Worm (Caenorhabditis elegans) whole organism, late embryonic: ENCODE measurements around the gene pcs-1.
A peak's percentile ranks its signal among the peaks of the same experiment; 100 is the strongest.
"Not testable (repeated sequence)": the region's sequence is repeated elsewhere in the genome, so short reads cannot be mapped to it uniquely, and the experiment has no call there.

Experiments used
- C08G9.2 ChIP-seq: sonication (generic microtip); optimal IDR thresholded peaks from 2 replicates; lab custom pipeline; 2016; ENCODE audit warnings: mild to moderate bottlenecking, missing genetic modification characterization, moderate library complexity, missing compliant biosample characterization
- T23F11.4 ChIP-seq: fragments of 200-800 bp; sonication (Bioruptor generic); optimal IDR thresholded peaks from 2 replicates; lab custom pipeline; 2018; ENCODE audit warnings: mild to moderate bottlenecking, missing genetic modification characterization, missing compliant biosample characterization
- Y22D7AL.16 ChIP-seq: sonication (generic microtip); optimal IDR thresholded peaks from 2 replicates; lab custom pipeline; 2016; ENCODE audit warnings: missing genetic modification characterization, missing compliant biosample characterization
- ahr-1 ChIP-seq: sonication (generic microtip); optimal IDR thresholded peaks from 2 replicates; lab custom pipeline; 2016; ENCODE audit warnings: missing genetic modification characterization, missing compliant biosample characterization
- ama-1 ChIP-seq: fragments of 150-350 bp; optimal IDR thresholded peaks from 2 replicates; lab custom pipeline; 2014
- ceh-2 ChIP-seq: sonication (generic microtip); optimal IDR thresholded peaks from 2 replicates; lab custom pipeline; 2016; ENCODE audit warnings: missing genotype, missing genetic modification characterization, missing compliant biosample characterization
- ceh-24 ChIP-seq: sonication (generic microtip); optimal IDR thresholded peaks from 2 replicates; lab custom pipeline; 2016; ENCODE audit warnings: mild to moderate bottlenecking, missing genetic modification characterization, missing compliant biosample characterization
- ceh-30 ChIP-seq: fragments of 150-350 bp; optimal IDR thresholded peaks from 2 replicates; lab custom pipeline; 2014; ENCODE audit warnings: missing biosample characterization, missing genetic modification characterization
- ceh-34 ChIP-seq: sonication (generic microtip); optimal IDR thresholded peaks from 2 replicates; lab custom pipeline; 2016; ENCODE audit warnings: mild to moderate bottlenecking, missing genetic modification characterization, missing compliant biosample characterization
- ceh-6 ChIP-seq: fragments of 200-800 bp; sonication (Bioruptor generic); optimal IDR thresholded peaks from 2 replicates; lab custom pipeline; 2018; ENCODE audit warnings: mild to moderate bottlenecking, missing genetic modification characterization, missing compliant biosample characterization
- dve-1 ChIP-seq: sonication (generic microtip); optimal IDR thresholded peaks from 2 replicates; lab custom pipeline; 2017; ENCODE audit warnings: antibody characterized with exemption, mild to moderate bottlenecking, missing genetic modification characterization, missing compliant biosample characterization
- elt-2 ChIP-seq: sonication (generic microtip); optimal IDR thresholded peaks from 2 replicates; lab custom pipeline; 2016; ENCODE audit warnings: missing genetic modification reagents, missing genetic modification characterization, missing compliant biosample characterization
- elt-4 ChIP-seq: sonication (generic microtip); optimal IDR thresholded peaks from 2 replicates; lab custom pipeline; 2016; ENCODE audit warnings: missing genetic modification characterization, missing compliant biosample characterization
- ets-4 ChIP-seq: sonication (generic microtip); optimal IDR thresholded peaks from 2 replicates; lab custom pipeline; 2016; ENCODE audit warnings: missing genetic modification characterization, missing compliant biosample characterization
- eyg-1 ChIP-seq: sonication (generic microtip); optimal IDR thresholded peaks from 2 replicates; lab custom pipeline; 2016; ENCODE audit warnings: missing genotype, missing genetic modification characterization, missing compliant biosample characterization
- fax-1 ChIP-seq: sonication (generic microtip); optimal IDR thresholded peaks from 2 replicates; lab custom pipeline; 2016; ENCODE audit warnings: missing genotype, missing genetic modification characterization, missing compliant biosample characterization
- fkh-6 ChIP-seq: sonication (generic microtip); optimal IDR thresholded peaks from 2 replicates; lab custom pipeline; 2016; ENCODE audit warnings: missing genetic modification characterization, missing compliant biosample characterization
- gmeb-2 ChIP-seq: sonication (generic microtip); optimal IDR thresholded peaks from 2 replicates; lab custom pipeline; 2016; ENCODE audit warnings: missing genetic modification characterization, inconsistent platforms, missing compliant biosample characterization
- hlh-13 ChIP-seq: fragments of 200-800 bp; sonication (Bioruptor generic); optimal IDR thresholded peaks from 2 replicates; lab custom pipeline; 2018; ENCODE audit warnings: mild to moderate bottlenecking, missing genetic modification characterization, missing compliant biosample characterization
- hlh-30 ChIP-seq: sonication (generic microtip); optimal IDR thresholded peaks from 2 replicates; lab custom pipeline; 2017; ENCODE audit warnings: antibody characterized with exemption, missing genetic modification characterization, missing compliant biosample characterization; ENCODE audit not compliant: insufficient read depth
- hlh-8 ChIP-seq: sonication (generic microtip); optimal IDR thresholded peaks from 2 replicates; lab custom pipeline; 2016; ENCODE audit warnings: missing genotype, missing genetic modification characterization, missing compliant biosample characterization
- lin-11 ChIP-seq: fragments of 200-800 bp; sonication (Bioruptor generic); optimal IDR thresholded peaks from 2 replicates; lab custom pipeline; 2018; ENCODE audit warnings: mild to moderate bottlenecking, missing genetic modification characterization, missing compliant biosample characterization
- mec-3 ChIP-seq: sonication (generic microtip); optimal IDR thresholded peaks from 2 replicates; lab custom pipeline; 2016; ENCODE audit warnings: borderline replicate concordance, missing genetic modification characterization, missing compliant biosample characterization
- nfya-1 ChIP-seq: sonication (generic microtip); optimal IDR thresholded peaks from 2 replicates; lab custom pipeline; 2017; ENCODE audit warnings: missing genetic modification characterization, mild to moderate bottlenecking, missing compliant biosample characterization, antibody characterized with exemption, moderate library complexity
- npax-4 ChIP-seq: sonication (generic microtip); optimal IDR thresholded peaks from 2 replicates; lab custom pipeline; 2016; ENCODE audit warnings: missing genetic modification characterization, missing compliant biosample characterization
- pag-3 ChIP-seq: sonication (generic microtip); optimal IDR thresholded peaks from 2 replicates; lab custom pipeline; 2016; ENCODE audit warnings: missing compliant biosample characterization, missing genetic modification characterization, borderline replicate concordance
- pha-4 ChIP-seq: fragments of 150-350 bp; optimal IDR thresholded peaks from 2 replicates; lab custom pipeline; 2018; ENCODE audit warnings: missing biosample characterization, missing genetic modification reagents, missing genetic modification characterization
- pros-1 ChIP-seq: fragments of 150-350 bp; optimal IDR thresholded peaks from 2 replicates; lab custom pipeline; 2014; ENCODE audit warnings: missing biosample characterization, missing genetic modification reagents, missing genetic modification characterization
- ref-2 ChIP-seq: sonication (generic microtip); optimal IDR thresholded peaks from 2 replicates; lab custom pipeline; 2016; ENCODE audit warnings: missing genetic modification characterization, missing compliant biosample characterization
- rnt-1 ChIP-seq: sonication (generic microtip); optimal IDR thresholded peaks from 2 replicates; lab custom pipeline; 2016; ENCODE audit warnings: missing genetic modification characterization, missing compliant biosample characterization
- sox-2 ChIP-seq: fragments of 200-800 bp; sonication (Bioruptor generic); IDR thresholded peaks from 2 replicates; pipeline ENCODE4 v1.3.6; 2022; ENCODE audit warnings: missing genetic modification reagents, missing genetic modification characterization, missing compliant biosample characterization
- sox-4 ChIP-seq: sonication (generic microtip); optimal IDR thresholded peaks from 2 replicates; lab custom pipeline; 2017; ENCODE audit warnings: mild to moderate bottlenecking, missing genetic modification characterization, inconsistent platforms, missing compliant biosample characterization
- tbx-2 ChIP-seq: sonication (generic microtip); optimal IDR thresholded peaks from 2 replicates; lab custom pipeline; 2016; ENCODE audit warnings: missing genetic modification characterization, missing compliant biosample characterization
- ttx-3 ChIP-seq: sonication (generic microtip); optimal IDR thresholded peaks from 2 replicates; lab custom pipeline; 2016; ENCODE audit warnings: missing genetic modification reagents, missing genetic modification characterization, missing compliant biosample characterization
- unc-3 ChIP-seq, 2 experiments: fragments of 200-800 bp in 1 of 2; sonication (Bioruptor generic) in 1 of 2; sonication (generic microtip) in 1 of 2; conservative IDR thresholded peaks in 1 of 2; optimal IDR thresholded peaks in 1 of 2; 2 replicates each; pipeline versions ENCODE4 v1.3.6 to Lab custom; 2016 to 2022; ENCODE audit warnings: missing compliant biosample characterization in 2 of 2, missing genetic modification characterization in 2 of 2, missing genetic modification reagents in 1 of 2
- unc-42 ChIP-seq: sonication (generic microtip); optimal IDR thresholded peaks from 2 replicates; lab custom pipeline; 2016; ENCODE audit warnings: missing genotype, missing genetic modification characterization, missing compliant biosample characterization
- unc-55 ChIP-seq: sonication (generic microtip); optimal IDR thresholded peaks from 2 replicates; lab custom pipeline; 2017; ENCODE audit warnings: missing biosample characterization, missing genetic modification reagents, missing genetic modification characterization
- zip-5 ChIP-seq: sonication (generic microtip); optimal IDR thresholded peaks from 2 replicates; lab custom pipeline; 2016; ENCODE audit warnings: missing genetic modification characterization, missing compliant biosample characterization
- ztf-16 ChIP-seq: sonication (generic microtip); optimal IDR thresholded peaks from 2 replicates; lab custom pipeline; 2017; ENCODE audit warnings: missing genetic modification characterization, missing compliant biosample characterization

Gene pcs-1

ce11 chrII:11556338-11556737 is 21.2 kb downstream of the pcs-1 start, which contains the start of gene F54D5.17:
TSS of gene F54D5.17 (plus strand) at chrII:11556638.
- TF ChIP-seq sox-4 (tag; lab: Kevin White, UChicago), result no peak
- TF ChIP-seq gmeb-2 (tag; lab: Kevin White, UChicago), result no peak
- TF ChIP-seq fax-1, result no peak
- TF ChIP-seq unc-3 (GFP tag; conservative IDR thresholded peaks at IDR 0.05; lab: Robert Waterston, UW), result no peak
- TF ChIP-seq unc-3 (tag; optimal IDR thresholded peaks at IDR 0.05; lab: Kevin White, UChicago), result no peak
- TF ChIP-seq T23F11.4 (GFP tag; lab: Kevin White, UChicago), result no peak
- TF ChIP-seq, all 69 proteins: peak for 0

DNA sequence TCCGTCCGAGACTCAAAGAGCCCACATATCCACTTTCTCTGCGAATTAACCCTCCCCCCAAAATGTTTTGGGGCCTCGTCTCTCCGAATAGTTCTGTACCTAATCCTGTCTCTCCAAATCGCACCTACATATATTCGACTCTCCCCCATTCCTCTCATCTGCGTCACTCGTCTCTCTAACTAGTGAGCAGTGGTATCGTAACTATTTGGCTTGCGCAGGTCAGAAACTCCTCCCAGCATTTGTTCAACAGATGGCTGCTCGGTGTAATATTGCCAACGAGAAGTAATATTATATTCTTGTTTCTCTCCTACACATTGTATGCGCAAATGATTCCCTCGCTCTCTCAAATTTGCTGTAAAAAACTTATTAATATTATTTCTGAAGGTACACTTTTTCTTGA is 21.9 kb downstream of the pcs-1 start, which contains the start of gene F54D5.24:
TSS of gene F54D5.24 (plus strand) at position 316 of the 400 bp plus-strand sequence.
- no peak for TF ChIP-seq ets-4 (tag; lab: Kevin White, UChicago)
- TF ChIP-seq lin-11 (tag; lab: Kevin White, UChicago), result no peak
- TF ChIP-seq sox-2 (GFP tag; lab: Robert Waterston, UW), result no peak
- peak; percentile 64 for TF ChIP-seq ceh-34 (tag; lab: Kevin White, UChicago)
- TF ChIP-seq tbx-2 (tag; lab: Kevin White, UChicago), result peak; percentile 5
- TF ChIP-seq hlh-8, result peak; percentile 38
- TF ChIP-seq, all 69 proteins: peak for 3

- not testable (repeated sequence) for TF ChIP-seq hlh-13 (GFP tag; lab: Kevin White, UChicago); fkh-6 (tag; lab: Kevin White, UChicago); lin-11 (tag; lab: Kevin White, UChicago)
These were observed 25.6 kb downstream of the pcs-1 start, which contains the start of gene dhgd-1 for ce11 chrII:11551981-11552380. TSS of gene dhgd-1 (minus strand) at chrII:11552081.

DNA sequence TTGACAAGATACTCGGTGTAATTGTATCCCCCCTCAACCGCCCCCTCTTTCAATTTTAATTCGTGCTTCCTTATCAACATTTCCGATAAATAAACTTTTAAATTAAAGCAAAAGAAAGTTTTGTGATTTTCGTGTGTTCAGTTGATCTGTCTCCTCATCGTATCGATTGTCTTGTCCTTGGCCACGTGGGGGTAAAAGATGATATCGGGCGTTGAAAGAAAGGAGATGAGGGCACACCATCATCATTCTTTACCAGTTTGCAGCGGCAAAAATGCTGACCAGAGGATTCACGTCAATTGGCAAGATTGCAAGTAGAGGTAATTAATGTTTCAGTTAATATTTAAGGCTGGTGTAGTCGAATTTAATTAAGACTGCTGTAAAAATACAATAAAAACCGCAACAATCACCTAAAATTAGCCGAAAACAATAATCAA is 30.3 kb downstream of the pcs-1 start, which contains the start of gene F54D5.7:
TSS of gene F54D5.7 (plus strand) at position 264 of the 434 bp plus-strand sequence.
- TF ChIP-seq rnt-1 (tag; lab: Kevin White, UChicago) (peak; percentile 28), ref-2 (tag; lab: Kevin White, UChicago) (no peak), fkh-6 (tag; lab: Kevin White, UChicago) (no peak), ttx-3 (no peak), mec-3 (no peak), dve-1 (tag; lab: Kevin White, UChicago) (no peak), unc-42 (no peak), ceh-6 (GFP tag; lab: Kevin White, UChicago) (peak; percentile 29), pha-4 (tag; lab: Kevin White, UChicago) (no peak), Y22D7AL.16 (tag; lab: Kevin White, UChicago) (no peak), eyg-1 (tag; lab: Kevin White, UChicago) (no peak), ahr-1 (tag; lab: Kevin White, UChicago) (no peak), fax-1 (no peak), elt-2 (tag; lab: Kevin White, UChicago) (peak; percentile 30), unc-55 (no peak), hlh-13 (GFP tag; lab: Kevin White, UChicago) (no peak), ceh-30 (peak; percentile 17), C08G9.2 (tag; lab: Kevin White, UChicago) (no peak), zip-5 (tag; lab: Kevin White, UChicago) (no peak), pag-3 (tag; lab: Kevin White, UChicago) (no peak), ztf-16 (no peak), ceh-2 (tag; lab: Kevin White, UChicago) (no peak), pros-1 (no peak), npax-4 (tag; lab: Kevin White, UChicago) (no peak), lin-11 (tag; lab: Kevin White, UChicago) (no peak), hlh-30 (no peak), nfya-1 (tag; lab: Kevin White, UChicago) (no peak), ceh-34 (tag; lab: Kevin White, UChicago) (no peak), ama-1 (lab: Kevin White, UChicago) (peak; percentile 79), elt-4 (tag; lab: Kevin White, UChicago) (no peak), ceh-24 (no peak)
- TF ChIP-seq, all 69 proteins: peak for 5
